Fruit fly (Drosophila melanogaster): ENCODE results near the gene Orc2.

Gene Orc2

DNA sequence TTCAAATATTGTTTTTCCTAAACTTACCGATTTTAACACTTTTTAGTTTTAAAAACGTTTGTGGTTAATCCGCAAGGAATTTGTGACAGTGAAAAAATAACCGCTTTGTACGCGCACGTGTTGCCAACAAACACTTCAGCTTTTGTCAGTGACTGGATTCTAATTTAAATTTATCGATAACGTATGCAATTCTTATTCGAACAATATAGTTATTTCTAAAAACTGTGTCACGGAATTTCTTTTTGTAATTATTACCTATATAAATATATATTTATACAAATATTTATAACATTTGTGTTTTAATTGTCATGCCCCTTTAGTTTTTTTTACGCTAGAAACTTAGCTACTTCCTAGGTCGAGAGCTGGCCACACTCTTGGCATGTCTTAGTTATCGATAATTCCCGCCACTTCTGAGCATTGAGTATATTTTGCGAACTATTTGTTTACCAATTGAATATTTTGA lies at the start of gene Orc2:
Gene Orc2, plus strand, starts transcription at position 373 of the 463 bp plus-strand sequence.
- TF ChIP-seq CG9139 (GFP tag; optimal IDR thresholded peaks at IDR 0.05) (no peak), fd59A (GFP tag; optimal IDR thresholded peaks at IDR 0.05) (no peak), esn (GFP tag; optimal IDR thresholded peaks at IDR 0.05) (peak; percentile 13), ss (GFP tag; optimal IDR thresholded peaks at IDR 0.05) (no peak), Eip78C (GFP tag) (peak; percentile 55), fd85E (GFP tag; optimal IDR thresholded peaks at IDR 0.05) (no peak)

DNA sequence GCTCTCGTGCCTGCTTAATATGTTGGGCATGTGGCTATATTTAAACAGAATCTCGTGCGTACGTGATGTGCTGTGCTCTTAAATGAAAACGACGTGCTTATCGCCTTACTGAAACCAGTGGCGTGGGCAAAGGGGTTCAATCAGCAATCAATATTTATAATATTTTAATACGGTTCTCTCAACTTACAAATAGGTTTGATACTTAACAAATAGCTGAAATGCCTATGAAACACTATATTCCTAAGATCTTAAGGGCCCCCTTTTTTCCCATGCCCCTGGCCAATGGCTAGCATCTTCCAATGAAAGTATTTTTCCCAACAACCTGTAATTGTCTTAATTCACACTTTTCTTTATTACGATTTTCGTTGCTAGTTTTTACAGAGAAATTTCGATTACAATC lies 49.0 kb upstream of the Orc2 start:
- TF ChIP-seq ss (GFP tag; optimal IDR thresholded peaks at IDR 0.05) (peak; percentile 74 to 86), Ets96B (tag; optimal IDR thresholded peaks at IDR 0.05) (peak; percentile 83), salr (GFP tag; optimal IDR thresholded peaks at IDR 0.05) (peak; percentile 20 to 57), Smox (GFP tag; optimal IDR thresholded peaks at IDR 0.05) (peak; percentile 66), CG6276 (GFP tag; optimal IDR thresholded peaks at IDR 0.05) (no peak), esn (GFP tag; optimal IDR thresholded peaks at IDR 0.05) (peak; percentile 79), fd59A (GFP tag; optimal IDR thresholded peaks at IDR 0.05) (peak; percentile 77), CG11762 (GFP tag; optimal IDR thresholded peaks at IDR 0.05; ENCODE audit: insufficient read depth) (peak; percentile 56), CG10669 (GFP tag; optimal IDR thresholded peaks at IDR 0.05) (peak; percentile 80), achi (GFP tag; optimal IDR thresholded peaks at IDR 0.05) (peak; percentile 69), Lpt (GFP tag; optimal IDR thresholded peaks at IDR 0.05) (peak; percentile 32), Eip93F (GFP tag; optimal IDR thresholded peaks at IDR 0.05) (no peak), CG11294 (GFP tag; IDR thresholded peaks at IDR 0.05) (no peak), CG8632 (GFP tag; optimal IDR thresholded peaks at IDR 0.05) (peak; percentile 63), Gug (GFP tag; IDR thresholded peaks at IDR 0.05) (no peak), CG34406 (GFP tag; optimal IDR thresholded peaks at IDR 0.05) (peak; percentile 67), Blimp-1 (GFP tag; optimal IDR thresholded peaks at IDR 0.05) (peak; percentile 44), fd85E (GFP tag; optimal IDR thresholded peaks at IDR 0.05) (no peak), Hr39 (GFP tag; optimal IDR thresholded peaks at IDR 0.05) (peak; percentile 70), cyc (GFP tag; optimal IDR thresholded peaks at IDR 0.05) (peak; percentile 65), CG31627 (GFP tag; optimal IDR thresholded peaks at IDR 0.05) (peak; percentile 75), eg (GFP tag; IDR thresholded peaks at IDR 0.05) (peak; percentile 60; the same call in 2 of the 3 replicates), dac (GFP tag; optimal IDR thresholded peaks at IDR 0.05) (no peak), topi (GFP tag; optimal IDR thresholded peaks at IDR 0.05) (peak; percentile 78), OdsH (GFP tag; optimal IDR thresholded peaks at IDR 0.05) (peak; percentile 76), CG9139 (GFP tag; optimal IDR thresholded peaks at IDR 0.05) (peak; percentile 75), CG8319 (GFP tag; optimal IDR thresholded peaks at IDR 0.05) (peak; percentile 56), Ets21C (GFP tag; optimal IDR thresholded peaks at IDR 0.05) (peak; percentile 57), Sox14 (GFP tag; optimal IDR thresholded peaks at IDR 0.05) (peak; percentile 69), svp (GFP tag) (peak; percentile 90), Sox15 (GFP tag; optimal IDR thresholded peaks at IDR 0.05) (peak; percentile 56), CG8119 (GFP tag; IDR thresholded peaks at IDR 0.05) (peak; percentile 26; the same call in 1 of the 3 replicates), CG32006 (GFP tag; optimal IDR thresholded peaks at IDR 0.05) (peak; percentile 37), CG10631 (GFP tag; optimal IDR thresholded peaks at IDR 0.05) (peak; percentile 73), CG6808 (GFP tag; optimal IDR thresholded peaks at IDR 0.05) (peak; percentile 86), CG16779 (tag; optimal IDR thresholded peaks at IDR 0.05) (no peak), vri (GFP tag; optimal IDR thresholded peaks at IDR 0.05) (peak; percentile 36), CG7368 (GFP tag; optimal IDR thresholded peaks at IDR 0.05) (peak; percentile 48), CG6163 (GFP tag; IDR thresholded peaks at IDR 0.05) (peak; percentile 84), CG6792 (GFP tag; optimal IDR thresholded peaks at IDR 0.05) (peak; percentile 77), CG6854 (GFP tag; optimal IDR thresholded peaks at IDR 0.05) (no peak), spab (GFP tag; optimal IDR thresholded peaks at IDR 0.05) (peak; percentile 80), CG1621 (tag; optimal IDR thresholded peaks at IDR 0.05) (peak; percentile 79), Sox102F (GFP tag; optimal IDR thresholded peaks at IDR 0.05) (peak; percentile 57), Hr4 (GFP tag; optimal IDR thresholded peaks at IDR 0.05) (peak; percentile 39), CG4318 (GFP tag; optimal IDR thresholded peaks at IDR 0.05) (peak; percentile 2), lz (GFP tag; optimal IDR thresholded peaks at IDR 0.05) (peak; percentile 75), Hr38 (GFP tag; optimal IDR thresholded peaks at IDR 0.05) (no peak)

Measured in whole organism, prepupa.